Fruit fly (Drosophila melanogaster) whole organism, embryonic: Measurements from ENCODE around the gene SLC5A11.

Source experiments
- CG10321 ChIP-seq: fragments of 200-800 bp; sonication (Bioruptor generic); IDR thresholded peaks from 2 replicates; pipeline ENCODE4 v1.3.6; 2022; ENCODE audit warnings: missing biosample characterization, missing genetic modification characterization
- CG10431 ChIP-seq: fragments of 200-800 bp; sonication (Bioruptor generic); optimal IDR thresholded peaks from 3 replicates; lab custom pipeline; 2018; ENCODE audit warnings: missing biosample characterization, mild to moderate bottlenecking, missing genetic modification characterization
- CG10979 ChIP-seq: fragments of 200-800 bp; sonication (Bioruptor generic); optimal IDR thresholded peaks from 2 replicates; lab custom pipeline; 2018; ENCODE audit warnings: missing biosample characterization, mild to moderate bottlenecking, missing genetic modification characterization, moderate library complexity
- CG12219 ChIP-seq: fragments of 200-800 bp; sonication (Bioruptor generic); optimal IDR thresholded peaks from 3 replicates; lab custom pipeline; 2018; ENCODE audit warnings: missing biosample characterization, mild to moderate bottlenecking, missing genetic modification characterization
- CG12299 ChIP-seq: fragments of 200-800 bp; sonication (Bioruptor generic); optimal IDR thresholded peaks from 2 replicates; lab custom pipeline; 2018; ENCODE audit warnings: missing biosample characterization, mild to moderate bottlenecking, missing genetic modification characterization
- CG14014 ChIP-seq: fragments of 200-800 bp; sonication (Bioruptor generic); IDR thresholded peaks from 2 replicates; pipeline ENCODE4 v1.3.6; 2022; ENCODE audit warnings: missing biosample characterization, missing genetic modification characterization
- CG14860 ChIP-seq: fragments of 200-800 bp; sonication (Bioruptor generic); IDR thresholded peaks from 3 replicates; pipeline ENCODE4 v1.3.6; 2022; ENCODE audit warnings: missing biosample characterization, missing genetic modification characterization; ENCODE audit not compliant: partially characterized antibody
- CG14965 ChIP-seq: fragments of 200-800 bp; sonication (Bioruptor generic); optimal IDR thresholded peaks from 2 replicates; lab custom pipeline; 2016; ENCODE audit warnings: missing biosample characterization, missing genetic modification characterization, borderline replicate concordance
- CG1647 ChIP-seq: fragments of 200-800 bp; sonication (Bioruptor generic); optimal IDR thresholded peaks from 3 replicates; lab custom pipeline; 2016; ENCODE audit warnings: missing biosample characterization, missing genetic modification characterization
- CG1792 ChIP-seq: fragments of 200-800 bp; sonication (Bioruptor generic); optimal IDR thresholded peaks from 2 replicates; lab custom pipeline; 2016; ENCODE audit warnings: missing biosample characterization, missing genetic modification characterization
- CG18599 ChIP-seq: fragments of 200-800 bp; sonication (Bioruptor generic); optimal IDR thresholded peaks from 3 replicates; lab custom pipeline; 2017; ENCODE audit warnings: missing biosample characterization, missing genetic modification characterization, mild to moderate bottlenecking, moderate library complexity, missing genetic modification reagents
- CG18764 ChIP-seq: fragments of 200-800 bp; sonication (Bioruptor generic); optimal IDR thresholded peaks from 3 replicates; lab custom pipeline; 2016; ENCODE audit warnings: missing biosample characterization, missing genetic modification characterization
- CG2678 ChIP-seq: fragments of 200-800 bp; sonication (Bioruptor generic); optimal IDR thresholded peaks from 3 replicates; lab custom pipeline; 2019; ENCODE audit warnings: missing biosample characterization, mild to moderate bottlenecking, missing genetic modification characterization, moderate library complexity
- CG30431 ChIP-seq: fragments of 200-800 bp; sonication (Bioruptor generic); optimal IDR thresholded peaks from 2 replicates; lab custom pipeline; 2017; ENCODE audit warnings: missing biosample characterization, missing genetic modification characterization
- CG31441 ChIP-seq: fragments of 200-800 bp; sonication (Bioruptor generic); IDR thresholded peaks from 2 replicates; pipeline ENCODE4 v1.3.6; 2022; ENCODE audit warnings: missing biosample characterization, missing genetic modification characterization
- CG33213 ChIP-seq: fragments of 200-800 bp; sonication (Bioruptor generic); optimal IDR thresholded peaks from 3 replicates; lab custom pipeline; 2016; ENCODE audit warnings: missing biosample characterization, missing genetic modification characterization
- CG3407 ChIP-seq: fragments of 200-800 bp; sonication (Bioruptor generic); optimal IDR thresholded peaks from 2 replicates; lab custom pipeline; 2018; ENCODE audit warnings: missing biosample characterization, mild to moderate bottlenecking, missing genetic modification characterization
- CG3995 ChIP-seq: fragments of 200-800 bp; sonication (Bioruptor generic); optimal IDR thresholded peaks from 3 replicates; lab custom pipeline; 2016; ENCODE audit warnings: missing biosample characterization, missing genetic modification characterization
- CG7357 ChIP-seq: fragments of 200-800 bp; sonication (Bioruptor generic); IDR thresholded peaks from 3 replicates; pipeline ENCODE4 v1.3.6; 2022; ENCODE audit warnings: missing biosample characterization, missing genetic modification characterization
- CG9215 ChIP-seq: fragments of 200-800 bp; sonication (Bioruptor generic); IDR thresholded peaks from 2 replicates; pipeline ENCODE4 v1.3.6; 2022; ENCODE audit warnings: missing biosample characterization, missing genetic modification characterization
- CG9727 ChIP-seq: fragments of 200-800 bp; sonication (Bioruptor generic); optimal IDR thresholded peaks from 3 replicates; lab custom pipeline; 2017; ENCODE audit warnings: missing biosample characterization, mild to moderate bottlenecking, missing genetic modification characterization
- CoRest ChIP-seq: fragments of 200-800 bp; sonication (Bioruptor generic); optimal IDR thresholded peaks from 3 replicates; lab custom pipeline; 2018; ENCODE audit warnings: missing biosample characterization, mild to moderate bottlenecking, missing genetic modification characterization, moderate library complexity
- Dp ChIP-seq: fragments of 200-800 bp; sonication (Bioruptor generic); optimal IDR thresholded peaks from 2 replicates; lab custom pipeline; 2018; ENCODE audit warnings: missing biosample characterization, mild to moderate bottlenecking, missing genetic modification characterization, moderate library complexity
- Ets97D ChIP-seq: fragments of 200-800 bp; sonication (Bioruptor generic); optimal IDR thresholded peaks from 3 replicates; lab custom pipeline; 2016; ENCODE audit warnings: missing biosample characterization, missing genetic modification characterization
- Fer3 ChIP-seq: fragments of 200-800 bp; sonication (Bioruptor generic); optimal IDR thresholded peaks from 2 replicates; lab custom pipeline; 2018; ENCODE audit warnings: missing biosample characterization, mild to moderate bottlenecking, missing genetic modification characterization, moderate library complexity
- Kr ChIP-seq: fragments of 200-800 bp; sonication (Bioruptor generic); optimal IDR thresholded peaks from 2 replicates; lab custom pipeline; 2017; ENCODE audit warnings: missing biosample characterization, mild to moderate bottlenecking, missing genetic modification characterization
- Optix ChIP-seq: fragments of 200-800 bp; sonication (Bioruptor generic); IDR thresholded peaks from 3 replicates; pipeline ENCODE4 v1.3.6; 2022; ENCODE audit warnings: missing biosample characterization, missing genetic modification characterization
- Sox102F ChIP-seq: fragments of 200-800 bp; sonication (Bioruptor generic); optimal IDR thresholded peaks from 2 replicates; lab custom pipeline; 2018; ENCODE audit warnings: missing biosample characterization, mild to moderate bottlenecking, missing genetic modification characterization, moderate library complexity
- Ssrp ChIP-seq: fragments of 200-800 bp; sonication (Bioruptor generic); optimal IDR thresholded peaks from 2 replicates; lab custom pipeline; 2018; ENCODE audit warnings: missing biosample characterization, mild to moderate bottlenecking, missing genetic modification characterization, moderate library complexity
- amos ChIP-seq: fragments of 200-800 bp; sonication (Bioruptor generic); IDR thresholded peaks from 2 replicates; pipeline ENCODE4 v1.3.6; 2022; ENCODE audit warnings: missing biosample characterization, missing genetic modification characterization; ENCODE audit not compliant: partially characterized antibody
- chif ChIP-seq, 2 experiments: fragments of 200-800 bp; sonication (Bioruptor generic); optimal IDR thresholded peaks; 3 replicates each; lab custom pipeline; 2016; ENCODE audit warnings: missing biosample characterization in 2 of 2, missing genetic modification characterization in 2 of 2
- chn ChIP-seq: fragments of 200-800 bp; sonication (Bioruptor generic); optimal IDR thresholded peaks from 2 replicates; lab custom pipeline; 2016; ENCODE audit warnings: missing biosample characterization, missing genetic modification characterization
- crol ChIP-seq: fragments of 200-800 bp; sonication (Bioruptor generic); IDR thresholded peaks from 2 replicates; pipeline ENCODE4 v1.3.6; 2022; ENCODE audit warnings: missing biosample characterization, missing genetic modification characterization
- crp ChIP-seq, 2 experiments: fragments of 200-800 bp; sonication (Bioruptor generic); optimal IDR thresholded peaks; 2 replicates in 1 of 2; 3 replicates in 1 of 2; lab custom pipeline; 2017; ENCODE audit warnings: missing biosample characterization in 2 of 2, missing genetic modification characterization in 2 of 2, mild to moderate bottlenecking in 1 of 2, moderate library complexity in 1 of 2
- dmrt11E ChIP-seq: fragments of 200-800 bp; sonication (Bioruptor generic); optimal IDR thresholded peaks from 3 replicates; lab custom pipeline; 2018; ENCODE audit warnings: missing biosample characterization, mild to moderate bottlenecking, missing genetic modification characterization, moderate library complexity
- ftz-f1 ChIP-seq: fragments of 200-800 bp; sonication (Bioruptor generic); optimal IDR thresholded peaks from 2 replicates; lab custom pipeline; 2016; ENCODE audit warnings: missing biosample characterization, missing genetic modification characterization
- fu2 ChIP-seq: fragments of 200-800 bp; sonication (Bioruptor generic); optimal IDR thresholded peaks from 2 replicates; lab custom pipeline; 2016; ENCODE audit warnings: missing biosample characterization, missing genetic modification characterization
- grn ChIP-seq: fragments of 200-800 bp; sonication (Bioruptor generic); optimal IDR thresholded peaks from 3 replicates; lab custom pipeline; 2017; ENCODE audit warnings: missing biosample characterization, missing genetic modification characterization
- her ChIP-seq: fragments of 200-800 bp; sonication (Bioruptor generic); optimal IDR thresholded peaks from 2 replicates; lab custom pipeline; 2016; ENCODE audit warnings: missing biosample characterization, missing genetic modification characterization
- hkb ChIP-seq, 2 experiments: fragments of 200-800 bp in 1 of 2; fragments of >200 bp in 1 of 2; sonication (Bioruptor generic) in 1 of 2; IDR thresholded peaks in 1 of 2; optimal IDR thresholded peaks in 1 of 2; 2 replicates each; pipeline versions ENCODE4 v1.3.6 to Lab custom; 2017 to 2022; ENCODE audit warnings: missing biosample characterization in 1 of 2, missing genetic modification characterization in 1 of 2
- luna ChIP-seq: fragments of 200-800 bp; sonication (Bioruptor generic); optimal IDR thresholded peaks from 2 replicates; lab custom pipeline; 2016; ENCODE audit warnings: missing biosample characterization, missing genetic modification characterization
- nom ChIP-seq: fragments of 200-800 bp; sonication (Bioruptor generic); optimal IDR thresholded peaks from 2 replicates; lab custom pipeline; 2017; ENCODE audit warnings: missing biosample characterization, missing genetic modification characterization, mild to moderate bottlenecking, moderate library complexity, missing genetic modification reagents
- odd ChIP-seq: fragments of 200-800 bp; sonication (Bioruptor generic); optimal IDR thresholded peaks from 2 replicates; lab custom pipeline; 2017; ENCODE audit warnings: missing biosample characterization, mild to moderate bottlenecking, missing genetic modification characterization
- p53 ChIP-seq: fragments of 200-800 bp; sonication (Bioruptor generic); optimal IDR thresholded peaks from 2 replicates; lab custom pipeline; 2016; ENCODE audit warnings: missing biosample characterization, missing genetic modification characterization
- pnt ChIP-seq: fragments of 200-800 bp; sonication (Bioruptor generic); optimal IDR thresholded peaks from 3 replicates; lab custom pipeline; 2016; ENCODE audit warnings: missing biosample characterization, missing genetic modification characterization
- repo ChIP-seq: fragments of 200-800 bp; sonication (Bioruptor generic); optimal IDR thresholded peaks from 2 replicates; lab custom pipeline; 2016; ENCODE audit warnings: missing biosample characterization, missing genetic modification characterization
- seq ChIP-seq: fragments of 200-800 bp; sonication (Bioruptor generic); IDR thresholded peaks from 2 replicates; pipeline ENCODE4 v1.3.6; 2022; ENCODE audit warnings: missing biosample characterization, missing genetic modification characterization
- sna ChIP-seq: fragments of 200-800 bp; sonication (Bioruptor generic); IDR thresholded peaks from 2 replicates; pipeline ENCODE4 v1.3.6; 2022; ENCODE audit warnings: missing biosample characterization, missing genetic modification characterization; ENCODE audit not compliant: partially characterized antibody
- so ChIP-seq: fragments of 200-800 bp; sonication (Bioruptor generic); IDR thresholded peaks from 3 replicates; pipeline ENCODE4 v1.3.6; 2022; ENCODE audit warnings: missing biosample characterization, missing genetic modification characterization
- vnd ChIP-seq: fragments of 200-800 bp; sonication (Bioruptor generic); IDR thresholded peaks from 3 replicates; pipeline ENCODE4 v1.3.6; 2022; ENCODE audit warnings: missing biosample characterization, missing genetic modification characterization; ENCODE audit not compliant: partially characterized antibody

SLC5A11 gene

dm6 chr2L:8159498-8159897 is 45.4 kb downstream of the SLC5A11 start, which contains the start of the genes PAPLA1 and Rbsn-5 (continued):
- TF ChIP-seq hkb (optimal IDR thresholded peaks at IDR 0.05; lab: Kevin White, UChicago) (no peak), hkb (GFP tag; IDR thresholded peaks at IDR 0.05; lab: Robert Waterston, UW) (peak; percentile 90), fu2 (GFP tag; lab: Kevin White, UChicago) (peak; percentile 95), CG14860 (GFP tag; lab: Robert Waterston, UW) (no peak), CG9215 (GFP tag; lab: Robert Waterston, UW) (peak; percentile 89), seq (GFP tag; lab: Robert Waterston, UW) (peak; percentile 80), luna (GFP tag; lab: Kevin White, UChicago) (peak; percentile 94), CG10321 (peak; percentile 59), chn (peak; percentile 97), Fer3 (tag; lab: Kevin White, UChicago) (peak; percentile 95), Ets97D (peak; percentile 94), vnd (no peak), CG7357 (peak; percentile 84), CG30431 (GFP tag; lab: Kevin White, UChicago) (peak; percentile 87), CG1792 (GFP tag; lab: Kevin White, UChicago) (peak; percentile 91), CG12219 (GFP tag; lab: Kevin White, UChicago) (peak; percentile 86), CoRest (tag; lab: Kevin White, UChicago) (peak; percentile 95), CG1647 (peak; percentile 95), amos (GFP tag; lab: Robert Waterston, UW) (peak; percentile 5; the same call in 1 of the 2 replicates), CG3995 (GFP tag; lab: Kevin White, UChicago) (peak; percentile 70), grn (GFP tag; lab: Kevin White, UChicago) (peak; percentile 83), p53 (GFP tag; lab: Kevin White, UChicago) (peak; percentile 89), chif (GFP tag; optimal IDR thresholded peaks at IDR 0.05; lab: Kevin White, UChicago) (peak; percentile 95), odd (GFP tag; lab: Kevin White, UChicago) (peak; percentile 79), Kr (GFP tag; lab: Kevin White, UChicago) (no peak), CG14014 (peak; percentile 93), nom (GFP tag; lab: Kevin White, UChicago) (peak; percentile 89), pnt (GFP tag; lab: Kevin White, UChicago) (peak; percentile 96), sna (GFP tag; lab: Robert Waterston, UW) (no peak), Ssrp (peak; percentile 92), CG31441 (peak; percentile 92), CG33213 (GFP tag; lab: Kevin White, UChicago) (peak; percentile 93), Sox102F (GFP tag; lab: Kevin White, UChicago) (peak; percentile 95), CG9727 (GFP tag; lab: Kevin White, UChicago) (peak; percentile 89), CG3407 (GFP tag; lab: Kevin White, UChicago) (peak; percentile 83), Dp (peak; percentile 28), CG18764 (GFP tag; lab: Kevin White, UChicago) (peak; percentile 91), so (GFP tag; lab: Robert Waterston, UW) (peak; percentile 88), dmrt11E (tag; lab: Kevin White, UChicago) (peak; percentile 76), Optix (GFP tag; lab: Robert Waterston, UW) (peak; percentile 84), CG18599 (peak; percentile 94), ftz-f1 (GFP tag; lab: Kevin White, UChicago) (peak; percentile 48), CG10431 (GFP tag; lab: Kevin White, UChicago) (peak; percentile 69), CG14965 (GFP tag; lab: Kevin White, UChicago) (peak; percentile 35), crol (GFP tag; lab: Robert Waterston, UW) (peak; percentile 33; the same call in 1 of the 2 replicates), CG2678 (tag; lab: Kevin White, UChicago) (peak; percentile 95), repo (peak; percentile 91), crp (GFP tag; optimal IDR thresholded peaks at IDR 0.05; lab: Kevin White, UChicago) (peak; percentile 24 to 78), her (GFP tag; lab: Kevin White, UChicago) (peak; percentile 92), CG12299 (peak; percentile 83), CG10979 (tag; lab: Kevin White, UChicago) (peak; percentile 92)
